Fruit fly (Drosophila melanogaster) Kc167 (cell line): ENCODE data around the gene Adgf-D.

ENCODE experiments used
- Myc ChIP-seq: fragments of >200 bp; optimal IDR thresholded peaks from 2 replicates; lab custom pipeline; 2017; ENCODE audit warnings: missing external identifiers
- h ChIP-seq: fragments of >200 bp; optimal IDR thresholded peaks from 3 replicates; lab custom pipeline; 2018; ENCODE audit warnings: missing external identifiers

- TF ChIP-seq h (lab: Kevin White, UChicago) (no peak), Myc (lab: Kevin White, UChicago) (no peak)
These were observed 18.6 kb downstream of the Adgf-D start, which contains the start of gene omd for dm6 chr3R:13686371-13687211.
